Comparison of ENCODE assay signal across 2 fruit fly cellular contexts in genomic region chr3L:18832708-18833107, dm6.
A peak's percentile ranks its signal among the peaks of the same experiment; 100 is the strongest.
TF ChIP-seq lines count a peak whose summit lies in the region.

No protein-coding gene starts in this region.

- no peak for TF ChIP-seq CTCF in whole organism, embryonic (GFP tag; optimal IDR thresholded peaks at IDR 0.05; lab: Kevin White, UChicago)

TF ChIP-seq in whole organism, embryonic, 481 proteins besides CTCF, POLR2A, EP300 and RAD21 (continues in another document):
- TF ChIP-seq her (GFP tag; optimal IDR thresholded peaks at IDR 0.05; lab: Kevin White, UChicago) (no peak), CG3407 (GFP tag; optimal IDR thresholded peaks at IDR 0.05; lab: Kevin White, UChicago) (no peak), Adf1 (GFP tag; IDR thresholded peaks at IDR 0.05; lab: Robert Waterston, UW) (no peak), cato (GFP tag; optimal IDR thresholded peaks at IDR 0.05; lab: Kevin White, UChicago; ENCODE audit: borderline replicate concordance) (no peak), Gsc (GFP tag; IDR thresholded peaks at IDR 0.05; lab: Robert Waterston, UW) (no peak), CG4617 (GFP tag; optimal IDR thresholded peaks at IDR 0.05; lab: Kevin White, UChicago; ENCODE audit: borderline replicate concordance) (no peak), fd3F (GFP tag; optimal IDR thresholded peaks at IDR 0.05; lab: Kevin White, UChicago) (no peak), CG32767 (GFP tag; IDR thresholded peaks at IDR 0.05; lab: Robert Waterston, UW) (0 out of 2 replicates have a peak, but pooled peaks have one; percentile 43), pfk (GFP tag; optimal IDR thresholded peaks at IDR 0.05; lab: Kevin White, UChicago) (no peak), psq (GFP tag; optimal IDR thresholded peaks at IDR 0.05; lab: Kevin White, UChicago) (no peak), wek (GFP tag; optimal IDR thresholded peaks at IDR 0.05; lab: Kevin White, UChicago) (no peak), chif (GFP tag; optimal IDR thresholded peaks at IDR 0.05; lab: Kevin White, UChicago) (no peak), CG7987 (GFP tag; optimal IDR thresholded peaks at IDR 0.05; lab: Kevin White, UChicago) (no peak), sens-2 (GFP tag; IDR thresholded peaks at IDR 0.05; lab: Robert Waterston, UW) (0 out of 2 replicates have a peak, but pooled peaks have one; percentile 16), gsb (GFP tag; IDR thresholded peaks at IDR 0.05; lab: Robert Waterston, UW) (no peak), crc (GFP tag; optimal IDR thresholded peaks at IDR 0.05; lab: Kevin White, UChicago) (no peak), pum (GFP tag; optimal IDR thresholded peaks at IDR 0.05; lab: Kevin White, UChicago) (no peak), CG5245 (GFP tag; optimal IDR thresholded peaks at IDR 0.05; lab: Kevin White, UChicago) (no peak), CG16813 (GFP tag; IDR thresholded peaks at IDR 0.05; lab: Robert Waterston, UW; ENCODE audit: partially characterized antibody) (no peak), GATAe (GFP tag; conservative IDR thresholded peaks at IDR 0.05; lab: Robert Waterston, UW) (no peak), Doc3 (GFP tag; IDR thresholded peaks at IDR 0.05; lab: Robert Waterston, UW; ENCODE audit: partially characterized antibody) (no peak), HLHmδ (GFP tag; optimal IDR thresholded peaks at IDR 0.05; lab: Kevin White, UChicago) (peak; percentile 41), eve (GFP tag; optimal IDR thresholded peaks at IDR 0.05; lab: Kevin White, UChicago) (no peak), Hey (tag; optimal IDR thresholded peaks at IDR 0.05; lab: Kevin White, UChicago) (no peak), CG2116 (GFP tag; optimal IDR thresholded peaks at IDR 0.05; lab: Kevin White, UChicago) (no peak), NC2β (GFP tag; optimal IDR thresholded peaks at IDR 0.05; lab: Kevin White, UChicago) (no peak), aop (GFP tag; IDR thresholded peaks at IDR 0.05; lab: Robert Waterston, UW) (no peak), CG9437 (GFP tag; optimal IDR thresholded peaks at IDR 0.05; lab: Kevin White, UChicago) (no peak), B-H1 (GFP tag; IDR thresholded peaks at IDR 0.05; lab: Robert Waterston, UW) (no peak), Eip74EF (GFP tag; optimal IDR thresholded peaks at IDR 0.05; lab: Kevin White, UChicago) (no peak), pita (GFP tag; optimal IDR thresholded peaks at IDR 0.05; lab: Kevin White, UChicago) (no peak), Sox102F (GFP tag; optimal IDR thresholded peaks at IDR 0.05; lab: Kevin White, UChicago) (no peak), CG2889 (GFP tag; IDR thresholded peaks at IDR 0.05; lab: Robert Waterston, UW) (no peak), E2f1 (GFP tag; IDR thresholded peaks at IDR 0.05; lab: Robert Waterston, UW) (no peak), sisA (GFP tag; IDR thresholded peaks at IDR 0.05; lab: Robert Waterston, UW) (no peak), CG43689 (GFP tag; IDR thresholded peaks at IDR 0.05; lab: Robert Waterston, UW) (no peak), CoRest (tag; optimal IDR thresholded peaks at IDR 0.05; lab: Kevin White, UChicago) (no peak), Kr (GFP tag; optimal IDR thresholded peaks at IDR 0.05; lab: Kevin White, UChicago) (peak; percentile 35), Pdp1 (GFP tag; optimal IDR thresholded peaks at IDR 0.05; lab: Kevin White, UChicago) (no peak), CG12104 (GFP tag; optimal IDR thresholded peaks at IDR 0.05; lab: Kevin White, UChicago) (no peak), Nf-YA (GFP tag; IDR thresholded peaks at IDR 0.05; lab: Robert Waterston, UW) (no peak), lbe (GFP tag; optimal IDR thresholded peaks at IDR 0.05; lab: Kevin White, UChicago) (no peak), CG4404 (GFP tag; IDR thresholded peaks at IDR 0.05; lab: Robert Waterston, UW) (no peak), otp (GFP tag; IDR thresholded peaks at IDR 0.05; lab: Robert Waterston, UW) (no peak), Doc2 (GFP tag; IDR thresholded peaks at IDR 0.05; lab: Robert Waterston, UW) (no peak), lola (GFP tag; optimal IDR thresholded peaks at IDR 0.05; lab: Kevin White, UChicago) (peak in 1 of 3 experiments; percentile 22), NK7.1 (GFP tag; optimal IDR thresholded peaks at IDR 0.05; lab: Kevin White, UChicago) (no peak)

TF ChIP-seq in whole organism, pupa, 21 proteins besides CTCF, POLR2A, EP300 and RAD21:
- TF ChIP-seq EcR (GFP tag; optimal IDR thresholded peaks at IDR 0.05; lab: Kevin White, UChicago) (peak; percentile 22), Pif1A (GFP tag; optimal IDR thresholded peaks at IDR 0.05; lab: Kevin White, UChicago) (no peak)
